Fruit fly (Drosophila melanogaster) whole organism, embryonic: Measurements from ENCODE around the gene Src64B.

Experiments
- Adf1 ChIP-seq: fragments of 200-800 bp; sonication (Bioruptor generic); IDR thresholded peaks from 2 replicates; pipeline ENCODE4 v1.3.6; 2022; ENCODE audit warnings: missing biosample characterization, missing genetic modification characterization
- Blimp-1 ChIP-seq: fragments of 200-800 bp; sonication (Bioruptor generic); optimal IDR thresholded peaks from 3 replicates; lab custom pipeline; 2018; ENCODE audit warnings: missing biosample characterization, missing genetic modification characterization, mild to moderate bottlenecking, moderate library complexity, missing genetic modification reagents
- CG10147 ChIP-seq: fragments of 200-800 bp; sonication (Bioruptor generic); optimal IDR thresholded peaks from 2 replicates; lab custom pipeline; 2019; ENCODE audit warnings: missing biosample characterization, mild to moderate bottlenecking, missing genetic modification characterization, moderate library complexity
- CG11398 ChIP-seq: fragments of 200-800 bp; sonication (Bioruptor generic); optimal IDR thresholded peaks from 2 replicates; lab custom pipeline; 2016; ENCODE audit warnings: missing biosample characterization, missing genetic modification characterization
- CG11695 ChIP-seq: fragments of 200-800 bp; sonication (Bioruptor generic); IDR thresholded peaks from 3 replicates; pipeline ENCODE4 v1.3.6; 2022; ENCODE audit warnings: missing biosample characterization, missing genetic modification characterization
- CG12769 ChIP-seq: fragments of 200-800 bp; sonication (Bioruptor generic); optimal IDR thresholded peaks from 2 replicates; lab custom pipeline; 2019; ENCODE audit warnings: missing biosample characterization, mild to moderate bottlenecking, missing genetic modification characterization, moderate library complexity
- CG13123 ChIP-seq: fragments of 200-800 bp; sonication (Bioruptor generic); optimal IDR thresholded peaks from 2 replicates; lab custom pipeline; 2016; ENCODE audit warnings: missing biosample characterization, missing genetic modification characterization
- CG15601 ChIP-seq: fragments of 200-800 bp; sonication (Bioruptor generic); optimal IDR thresholded peaks from 3 replicates; lab custom pipeline; 2019; ENCODE audit warnings: missing biosample characterization, mild to moderate bottlenecking, missing genetic modification characterization, moderate library complexity
- CG2129 ChIP-seq: fragments of 200-800 bp; sonication (Bioruptor generic); IDR thresholded peaks from 2 replicates; pipeline ENCODE4 v1.3.6; 2022; ENCODE audit warnings: missing biosample characterization, missing genetic modification characterization; ENCODE audit not compliant: partially characterized antibody
- CG2875 ChIP-seq: fragments of 200-800 bp; sonication (Bioruptor generic); optimal IDR thresholded peaks from 2 replicates; lab custom pipeline; 2017; ENCODE audit warnings: missing biosample characterization, mild to moderate bottlenecking, missing genetic modification characterization, missing genetic modification reagents
- CG30020 ChIP-seq: fragments of 200-800 bp; optimal IDR thresholded peaks from 2 replicates; lab custom pipeline; 2019; ENCODE audit warnings: missing biosample characterization, mild to moderate bottlenecking, missing genetic modification characterization, moderate library complexity
- CG32772 ChIP-seq: fragments of 200-800 bp; sonication (Bioruptor generic); IDR thresholded peaks from 2 replicates; pipeline ENCODE4 v1.3.6; 2022; ENCODE audit warnings: missing biosample characterization, missing genetic modification characterization
- CG34376 ChIP-seq: fragments of 200-800 bp; sonication (Bioruptor generic); optimal IDR thresholded peaks from 2 replicates; lab custom pipeline; 2018; ENCODE audit warnings: missing biosample characterization, mild to moderate bottlenecking, missing genetic modification characterization
- CG3995 ChIP-seq: fragments of 200-800 bp; sonication (Bioruptor generic); optimal IDR thresholded peaks from 3 replicates; lab custom pipeline; 2016; ENCODE audit warnings: missing biosample characterization, missing genetic modification characterization
- CG6689 ChIP-seq: fragments of 200-800 bp; sonication (Bioruptor generic); IDR thresholded peaks from 2 replicates; pipeline ENCODE4 v1.3.6; 2022; ENCODE audit warnings: missing biosample characterization, missing genetic modification characterization
- CG6791 ChIP-seq: fragments of 200-800 bp; sonication (Bioruptor generic); IDR thresholded peaks from 3 replicates; pipeline ENCODE4 v1.3.6; 2022; ENCODE audit warnings: missing biosample characterization, missing genetic modification characterization; ENCODE audit not compliant: partially characterized antibody
- CG8765 ChIP-seq: fragments of 200-800 bp; sonication (Bioruptor generic); IDR thresholded peaks from 2 replicates; pipeline ENCODE4 v1.3.6; 2022; ENCODE audit warnings: missing biosample characterization, missing genetic modification characterization
- E2f1 ChIP-seq: fragments of 200-800 bp; sonication (Bioruptor generic); IDR thresholded peaks from 2 replicates; pipeline ENCODE4 v1.3.6; 2022; ENCODE audit warnings: missing biosample characterization, missing genetic modification characterization
- H2.0 ChIP-seq: fragments of 200-800 bp; sonication (Bioruptor generic); IDR thresholded peaks from 2 replicates; pipeline ENCODE4 v1.3.6; 2022; ENCODE audit warnings: missing biosample characterization, missing genetic modification characterization
- HHEX ChIP-seq: fragments of 200-800 bp; sonication (Bioruptor generic); optimal IDR thresholded peaks from 3 replicates; lab custom pipeline; 2017; ENCODE audit warnings: missing biosample characterization, mild to moderate bottlenecking, missing genetic modification characterization, missing genetic modification reagents
- Hmx ChIP-seq: fragments of 200-800 bp; sonication (Bioruptor generic); optimal IDR thresholded peaks from 2 replicates; lab custom pipeline; 2016; ENCODE audit warnings: missing biosample characterization, missing genetic modification characterization
- Oli ChIP-seq: fragments of 200-800 bp; sonication (Bioruptor generic); optimal IDR thresholded peaks from 2 replicates; lab custom pipeline; 2018; ENCODE audit warnings: missing biosample characterization, mild to moderate bottlenecking, missing genetic modification characterization, moderate library complexity
- Opbp ChIP-seq: fragments of 200-800 bp; sonication (Bioruptor generic); IDR thresholded peaks from 3 replicates; pipeline ENCODE4 v1.3.6; 2022; ENCODE audit warnings: missing biosample characterization, missing genetic modification characterization; ENCODE audit not compliant: partially characterized antibody
- Optix ChIP-seq: fragments of 200-800 bp; sonication (Bioruptor generic); IDR thresholded peaks from 3 replicates; pipeline ENCODE4 v1.3.6; 2022; ENCODE audit warnings: missing biosample characterization, missing genetic modification characterization
- PHDP ChIP-seq: fragments of 200-800 bp; sonication (Bioruptor generic); optimal IDR thresholded peaks from 3 replicates; lab custom pipeline; 2018; ENCODE audit warnings: missing biosample characterization, mild to moderate bottlenecking, missing genetic modification characterization, moderate library complexity
- Side ChIP-seq: fragments of 200-800 bp; sonication (Bioruptor generic); optimal IDR thresholded peaks from 2 replicates; lab custom pipeline; 2016; ENCODE audit warnings: missing biosample characterization, missing genetic modification characterization
- Ssrp ChIP-seq: fragments of 200-800 bp; sonication (Bioruptor generic); optimal IDR thresholded peaks from 2 replicates; lab custom pipeline; 2018; ENCODE audit warnings: missing biosample characterization, mild to moderate bottlenecking, missing genetic modification characterization, moderate library complexity
- TFAM ChIP-seq: fragments of 200-800 bp; sonication (Bioruptor generic); optimal IDR thresholded peaks from 2 replicates; lab custom pipeline; 2017; ENCODE audit warnings: missing biosample characterization, missing genetic modification characterization, inconsistent platforms
- Xrp1 ChIP-seq: fragments of 200-800 bp; sonication (Bioruptor generic); IDR thresholded peaks from 2 replicates; pipeline ENCODE4 v1.3.6; 2022; ENCODE audit warnings: missing biosample characterization, missing genetic modification characterization
- YL-1 ChIP-seq: fragments of 200-800 bp; sonication (Bioruptor generic); optimal IDR thresholded peaks from 3 replicates; lab custom pipeline; 2017; ENCODE audit warnings: missing biosample characterization, mild to moderate bottlenecking, missing genetic modification characterization
- ase ChIP-seq: fragments of 200-800 bp; sonication (Bioruptor generic); IDR thresholded peaks from 3 replicates; pipeline ENCODE4 v1.3.6; 2022; ENCODE audit warnings: missing biosample characterization, missing genetic modification characterization
- bigmax ChIP-seq: fragments of 200-800 bp; sonication (Bioruptor generic); optimal IDR thresholded peaks from 2 replicates; lab custom pipeline; 2018; ENCODE audit warnings: missing biosample characterization, mild to moderate bottlenecking, missing genetic modification characterization
- bsh ChIP-seq, 2 experiments: fragments of 200-800 bp; sonication (Bioruptor generic); optimal IDR thresholded peaks; 2 replicates each; lab custom pipeline; 2017 to 2018; ENCODE audit warnings: mild to moderate bottlenecking in 2 of 2, missing biosample characterization in 2 of 2, missing genetic modification characterization in 2 of 2, moderate library complexity in 1 of 2
- dpn ChIP-seq, 2 experiments: fragments of 200-800 bp; sonication (Bioruptor generic); optimal IDR thresholded peaks; 3 replicates each; lab custom pipeline; 2016; ENCODE audit warnings: missing biosample characterization in 2 of 2, missing genetic modification characterization in 2 of 2
- fd3F ChIP-seq: fragments of 200-800 bp; sonication (Bioruptor generic); optimal IDR thresholded peaks from 2 replicates; lab custom pipeline; 2018; ENCODE audit warnings: missing biosample characterization, mild to moderate bottlenecking, missing genetic modification characterization, moderate library complexity
- ftz-f1 ChIP-seq: fragments of 200-800 bp; sonication (Bioruptor generic); optimal IDR thresholded peaks from 2 replicates; lab custom pipeline; 2016; ENCODE audit warnings: missing biosample characterization, missing genetic modification characterization
- grn ChIP-seq: fragments of 200-800 bp; sonication (Bioruptor generic); optimal IDR thresholded peaks from 3 replicates; lab custom pipeline; 2017; ENCODE audit warnings: missing biosample characterization, missing genetic modification characterization
- hbn ChIP-seq: fragments of 200-800 bp; sonication (Bioruptor generic); IDR thresholded peaks from 2 replicates; pipeline ENCODE4 v1.3.6; 2022; ENCODE audit warnings: missing biosample characterization, missing genetic modification characterization; ENCODE audit not compliant: partially characterized antibody
- lab ChIP-seq: fragments of 200-800 bp; sonication (Bioruptor generic); optimal IDR thresholded peaks from 3 replicates; lab custom pipeline; 2017; ENCODE audit warnings: missing biosample characterization, missing genetic modification characterization, mild to moderate bottlenecking, moderate library complexity, missing genetic modification reagents
- luna ChIP-seq: fragments of 200-800 bp; sonication (Bioruptor generic); optimal IDR thresholded peaks from 2 replicates; lab custom pipeline; 2016; ENCODE audit warnings: missing biosample characterization, missing genetic modification characterization
- odd ChIP-seq: fragments of 200-800 bp; sonication (Bioruptor generic); optimal IDR thresholded peaks from 2 replicates; lab custom pipeline; 2017; ENCODE audit warnings: missing biosample characterization, mild to moderate bottlenecking, missing genetic modification characterization
- prd ChIP-seq, 3 experiments: fragments of >200 bp in 2 of 3; fragments of 200-800 bp in 1 of 3; sonication (Bioruptor generic) in 1 of 3; optimal IDR thresholded peaks in 2 of 3; IDR thresholded peaks in 1 of 3; 2 replicates in 2 of 3; 3 replicates in 1 of 3; pipeline versions ENCODE4 v1.3.6 to Lab custom; 2017 to 2022; ENCODE audit warnings: missing biosample characterization in 1 of 3, missing genetic modification characterization in 1 of 3
- sim ChIP-seq: fragments of 200-800 bp; sonication (Bioruptor generic); IDR thresholded peaks from 2 replicates; pipeline ENCODE4 v1.3.6; 2022; ENCODE audit warnings: missing biosample characterization, missing genetic modification characterization
- sna ChIP-seq: fragments of 200-800 bp; sonication (Bioruptor generic); IDR thresholded peaks from 2 replicates; pipeline ENCODE4 v1.3.6; 2022; ENCODE audit warnings: missing biosample characterization, missing genetic modification characterization; ENCODE audit not compliant: partially characterized antibody
- stwl ChIP-seq: fragments of 200-800 bp; sonication (Bioruptor generic); optimal IDR thresholded peaks from 3 replicates; lab custom pipeline; 2018; ENCODE audit warnings: missing biosample characterization, mild to moderate bottlenecking, missing genetic modification characterization, moderate library complexity
- tll ChIP-seq, 2 experiments: fragments of 200-800 bp in 1 of 2; fragments of >200 bp in 1 of 2; sonication (Bioruptor generic) in 1 of 2; optimal IDR thresholded peaks; 2 replicates each; lab custom pipeline; 2017 to 2019; ENCODE audit warnings: missing biosample characterization in 2 of 2, missing genetic modification characterization in 2 of 2, mild to moderate bottlenecking in 1 of 2, moderate library complexity in 1 of 2

Gene Src64B

DNA sequence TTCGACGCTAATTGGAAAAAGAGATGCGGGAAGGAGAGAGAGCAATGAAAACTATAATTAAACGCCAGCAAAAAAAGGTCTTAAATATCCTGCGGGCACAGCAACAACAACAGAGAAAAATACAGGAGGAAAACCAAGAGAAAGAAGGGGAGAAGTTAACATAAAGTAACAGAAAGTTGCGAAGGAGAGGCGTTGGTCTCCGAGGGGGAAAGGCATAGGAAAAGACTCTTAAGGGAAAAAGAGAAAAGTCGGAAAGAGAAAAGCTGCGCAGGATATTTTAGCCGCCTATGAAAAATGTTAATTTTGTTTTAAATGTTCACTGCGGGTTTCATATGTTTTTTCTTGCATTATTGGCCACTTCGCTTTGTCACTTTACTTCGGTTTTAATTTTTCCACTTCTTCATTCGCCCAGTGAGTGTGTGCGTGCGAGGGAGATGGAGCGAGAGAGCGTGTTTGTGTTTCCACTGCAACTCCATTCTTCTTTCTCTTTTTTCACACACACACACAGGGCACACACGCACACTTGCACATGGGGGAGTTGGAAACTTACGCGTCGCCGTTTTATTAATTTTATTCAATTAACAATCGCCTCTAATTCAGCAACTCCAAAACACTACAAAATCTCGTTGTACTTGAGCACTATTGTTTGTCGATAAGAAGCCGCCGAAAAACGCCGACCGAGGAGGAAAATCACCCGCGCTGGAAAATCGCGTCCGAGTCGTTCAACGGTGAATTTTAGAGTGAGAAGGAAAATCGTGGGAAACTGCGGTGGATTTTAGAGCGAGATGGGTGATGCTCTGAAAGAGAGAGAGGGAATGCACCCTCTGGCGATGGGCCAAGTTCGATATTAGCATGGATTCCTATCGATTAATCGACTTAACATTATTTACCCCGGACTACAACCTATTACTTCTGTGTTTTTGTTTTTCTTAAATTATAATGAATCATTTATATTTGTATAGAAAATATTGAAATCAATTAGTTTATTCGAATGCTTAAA, at the start of gene Src64B (continued):
- peak; percentile 74 for TF ChIP-seq YL-1 (GFP tag; lab: Kevin White, UChicago)
- no peak for TF ChIP-seq TFAM
- TF ChIP-seq HHEX = no peak
- TF ChIP-seq hbn = no peak; the same call in 1 of the 2 replicates
- TF ChIP-seq Blimp-1 (GFP tag; lab: Kevin White, UChicago) = peak; percentile 8
- no peak for TF ChIP-seq ase (GFP tag; lab: Robert Waterston, UW)
- TF ChIP-seq ftz-f1 (GFP tag; lab: Kevin White, UChicago) = peak; percentile 19
- TF ChIP-seq CG12769 (tag; lab: Kevin White, UChicago) = peak; percentile 33
- no peak for TF ChIP-seq CG11695
- TF ChIP-seq stwl (tag; lab: Kevin White, UChicago) = peak; percentile 45
- no peak for TF ChIP-seq CG30020 (tag; lab: Kevin White, UChicago)
- TF ChIP-seq CG6689 (GFP tag; lab: Robert Waterston, UW) = no peak
- no peak; the same call in 1 of the 2 replicates for TF ChIP-seq E2f1 (GFP tag; lab: Robert Waterston, UW)
- TF ChIP-seq sim (GFP tag; lab: Robert Waterston, UW) = no peak
- TF ChIP-seq Xrp1 (GFP tag; lab: Robert Waterston, UW) = no peak
- no peak for TF ChIP-seq CG8765 (GFP tag; lab: Robert Waterston, UW)
- TF ChIP-seq CG32772 (GFP tag; lab: Robert Waterston, UW) = no peak
- peak; percentile 38 for TF ChIP-seq PHDP
- peak; percentile 9 for TF ChIP-seq odd (GFP tag; lab: Kevin White, UChicago)
- no peak for TF ChIP-seq prd (optimal IDR thresholded peaks at IDR 0.05; lab: Kevin White, UChicago)
- TF ChIP-seq prd (GFP tag; IDR thresholded peaks at IDR 0.05; lab: Robert Waterston, UW) = 0 out of 3 replicates have a peak, but pooled peaks have one; percentile 19
- peak in 1 of 2 experiments; percentile 68 for TF ChIP-seq tll (GFP tag; optimal IDR thresholded peaks at IDR 0.05; lab: Kevin White, UChicago)
- peak; percentile 62 for TF ChIP-seq CG3995
- peak; percentile 40; the same call in 1 of the 2 replicates for TF ChIP-seq sna (GFP tag; lab: Robert Waterston, UW)
- TF ChIP-seq luna (GFP tag; lab: Kevin White, UChicago) = no peak
- TF ChIP-seq grn (GFP tag; lab: Kevin White, UChicago) = no peak
- peak; percentile 12 for TF ChIP-seq CG2875
- TF ChIP-seq dpn (GFP tag; optimal IDR thresholded peaks at IDR 0.05; lab: Kevin White, UChicago) = no peak
- peak; percentile 9 for TF ChIP-seq Oli (tag; lab: Kevin White, UChicago)
- TF ChIP-seq CG6791 (GFP tag; lab: Robert Waterston, UW) = peak; percentile 68; the same call in 2 of the 3 replicates
- peak; percentile 27 for TF ChIP-seq lab (GFP tag; lab: Kevin White, UChicago)
- peak; percentile 37 for TF ChIP-seq Side (GFP tag; lab: Kevin White, UChicago)
- peak; percentile 85 for TF ChIP-seq Opbp (GFP tag; lab: Robert Waterston, UW)
- TF ChIP-seq Optix = no peak
- no peak for TF ChIP-seq Ssrp (tag; lab: Kevin White, UChicago)
- TF ChIP-seq fd3F = no peak
- no peak for TF ChIP-seq CG13123 (GFP tag; lab: Kevin White, UChicago)
- TF ChIP-seq CG2129 (GFP tag; lab: Robert Waterston, UW) = no peak
- no peak; the same call in 1 of the 2 replicates for TF ChIP-seq Adf1 (GFP tag; lab: Robert Waterston, UW)
- no peak for TF ChIP-seq CG10147
- peak; percentile 41 for TF ChIP-seq CG11398
- peak in 1 of 2 experiments; percentile 47 for TF ChIP-seq bsh (GFP tag; optimal IDR thresholded peaks at IDR 0.05; lab: Kevin White, UChicago)
- peak; percentile 23 for TF ChIP-seq CG15601 (tag; lab: Kevin White, UChicago)
- TF ChIP-seq Hmx (GFP tag; lab: Kevin White, UChicago) = no peak
- TF ChIP-seq bigmax (GFP tag; lab: Kevin White, UChicago) = no peak
- no peak for TF ChIP-seq H2.0 (GFP tag; lab: Robert Waterston, UW)
- peak; percentile 43 for TF ChIP-seq CG34376 (GFP tag; lab: Kevin White, UChicago)
